Fruit fly (Drosophila melanogaster) whole organism, embryonic: Measurements from ENCODE around the gene Polr1C.

Source experiments
- Ada2b ChIP-seq: fragments of 200-800 bp; sonication (Bioruptor generic); IDR thresholded peaks from 2 replicates; pipeline ENCODE4 v1.3.6; 2022; ENCODE audit warnings: missing biosample characterization, missing genetic modification characterization
- Atf6 ChIP-seq: fragments of 200-800 bp; sonication (Bioruptor generic); IDR thresholded peaks from 2 replicates; pipeline ENCODE4 v1.3.6; 2022; ENCODE audit warnings: missing biosample characterization, missing genetic modification characterization
- BtbVII ChIP-seq: fragments of 200-800 bp; sonication (Bioruptor generic); optimal IDR thresholded peaks from 3 replicates; lab custom pipeline; 2017; ENCODE audit warnings: missing biosample characterization, mild to moderate bottlenecking, missing genetic modification characterization
- CG15011 ChIP-seq: fragments of 200-800 bp; sonication (Bioruptor generic); optimal IDR thresholded peaks from 3 replicates; lab custom pipeline; 2018; ENCODE audit warnings: missing biosample characterization, mild to moderate bottlenecking, missing genetic modification characterization
- CG16815 ChIP-seq: fragments of 200-800 bp; sonication (Bioruptor generic); optimal IDR thresholded peaks from 3 replicates; lab custom pipeline; 2017; ENCODE audit warnings: missing biosample characterization, mild to moderate bottlenecking, missing genetic modification characterization
- CG16863 ChIP-seq: fragments of 200-800 bp; sonication (Bioruptor generic); optimal IDR thresholded peaks from 3 replicates; lab custom pipeline; 2016; ENCODE audit warnings: missing biosample characterization, missing genetic modification characterization
- CG18011 ChIP-seq: fragments of 200-800 bp; sonication (Bioruptor generic); optimal IDR thresholded peaks from 2 replicates; lab custom pipeline; 2017; ENCODE audit warnings: missing biosample characterization, missing genetic modification characterization, mild to moderate bottlenecking, moderate library complexity, missing genotype
- CG18599 ChIP-seq: fragments of 200-800 bp; sonication (Bioruptor generic); optimal IDR thresholded peaks from 3 replicates; lab custom pipeline; 2017; ENCODE audit warnings: missing biosample characterization, missing genetic modification characterization, mild to moderate bottlenecking, moderate library complexity, missing genetic modification reagents
- CG32767 ChIP-seq: fragments of 200-800 bp; sonication (Bioruptor generic); IDR thresholded peaks from 2 replicates; pipeline ENCODE4 v1.3.6; 2022; ENCODE audit warnings: missing biosample characterization, missing genetic modification characterization
- CG34422 ChIP-seq: fragments of 200-800 bp; sonication (Bioruptor generic); IDR thresholded peaks from 3 replicates; pipeline ENCODE4 v1.3.6; 2022; ENCODE audit warnings: missing biosample characterization, missing genetic modification characterization
- CG6765 ChIP-seq: fragments of 200-800 bp; sonication (Bioruptor generic); optimal IDR thresholded peaks from 3 replicates; lab custom pipeline; 2017; ENCODE audit warnings: missing biosample characterization, mild to moderate bottlenecking, missing genetic modification characterization
- CG7963 ChIP-seq: fragments of 200-800 bp; sonication (Bioruptor generic); IDR thresholded peaks from 3 replicates; pipeline ENCODE4 v1.3.6; 2022; ENCODE audit warnings: missing biosample characterization, missing genetic modification characterization; ENCODE audit not compliant: partially characterized antibody
- CG8388 ChIP-seq: fragments of 200-800 bp; sonication (Bioruptor generic); optimal IDR thresholded peaks from 2 replicates; lab custom pipeline; 2019; ENCODE audit warnings: missing biosample characterization, mild to moderate bottlenecking, missing genetic modification characterization, moderate library complexity
- CG9727 ChIP-seq: fragments of 200-800 bp; sonication (Bioruptor generic); optimal IDR thresholded peaks from 3 replicates; lab custom pipeline; 2017; ENCODE audit warnings: missing biosample characterization, mild to moderate bottlenecking, missing genetic modification characterization
- CrebB ChIP-seq: fragments of 200-800 bp; sonication (Bioruptor generic); optimal IDR thresholded peaks from 3 replicates; lab custom pipeline; 2018; ENCODE audit warnings: missing biosample characterization, mild to moderate bottlenecking, missing genetic modification characterization
- Deaf1 ChIP-seq: fragments of 200-800 bp; optimal IDR thresholded peaks from 3 replicates; lab custom pipeline; 2019; ENCODE audit warnings: missing biosample characterization, mild to moderate bottlenecking, missing genetic modification characterization, moderate library complexity
- Doc2 ChIP-seq: fragments of 200-800 bp; sonication (Bioruptor generic); IDR thresholded peaks from 2 replicates; pipeline ENCODE4 v1.3.6; 2022; ENCODE audit warnings: missing biosample characterization, missing genetic modification characterization
- ERR ChIP-seq: fragments of 200-800 bp; sonication (Bioruptor generic); optimal IDR thresholded peaks from 2 replicates; lab custom pipeline; 2016; ENCODE audit warnings: missing biosample characterization, missing genetic modification characterization
- Fer2 ChIP-seq: fragments of 200-800 bp; sonication (Bioruptor generic); optimal IDR thresholded peaks from 2 replicates; lab custom pipeline; 2018; ENCODE audit warnings: missing biosample characterization, mild to moderate bottlenecking, missing genetic modification characterization, moderate library complexity
- HHEX ChIP-seq: fragments of 200-800 bp; sonication (Bioruptor generic); optimal IDR thresholded peaks from 3 replicates; lab custom pipeline; 2017; ENCODE audit warnings: missing biosample characterization, mild to moderate bottlenecking, missing genetic modification characterization, missing genetic modification reagents
- HLH4C ChIP-seq: fragments of 200-800 bp; sonication (Bioruptor generic); IDR thresholded peaks from 3 replicates; pipeline ENCODE4 v1.3.6; 2022; ENCODE audit warnings: missing biosample characterization, missing genetic modification characterization; ENCODE audit not compliant: partially characterized antibody
- Hsf ChIP-seq: fragments of 200-800 bp; sonication (Bioruptor generic); optimal IDR thresholded peaks from 3 replicates; lab custom pipeline; 2016; ENCODE audit warnings: missing biosample characterization, missing genetic modification characterization
- NFAT ChIP-seq: fragments of 200-800 bp; sonication (Bioruptor generic); IDR thresholded peaks from 2 replicates; pipeline ENCODE4 v1.3.6; 2022; ENCODE audit warnings: missing biosample characterization, missing genetic modification characterization
- Neu2 ChIP-seq: fragments of 200-800 bp; sonication (Bioruptor generic); optimal IDR thresholded peaks from 3 replicates; lab custom pipeline; 2016; ENCODE audit warnings: missing biosample characterization, missing genetic modification characterization, borderline replicate concordance
- Optix ChIP-seq: fragments of 200-800 bp; sonication (Bioruptor generic); IDR thresholded peaks from 3 replicates; pipeline ENCODE4 v1.3.6; 2022; ENCODE audit warnings: missing biosample characterization, missing genetic modification characterization
- Ptx1 ChIP-seq: fragments of 200-800 bp; sonication (Bioruptor generic); IDR thresholded peaks from 2 replicates; pipeline ENCODE4 v1.3.6; 2022; ENCODE audit warnings: missing biosample characterization, missing genetic modification characterization
- Rx ChIP-seq: fragments of 200-800 bp; sonication (Bioruptor generic); IDR thresholded peaks from 2 replicates; pipeline ENCODE4 v1.3.6; 2022; ENCODE audit warnings: missing biosample characterization, missing genetic modification characterization
- abd-A ChIP-seq: fragments of 200-800 bp; sonication (Bioruptor generic); optimal IDR thresholded peaks from 3 replicates; lab custom pipeline; 2019; ENCODE audit warnings: missing biosample characterization, mild to moderate bottlenecking, missing genetic modification characterization, moderate library complexity
- ash1 ChIP-seq: fragments of 200-800 bp; sonication (Bioruptor generic); optimal IDR thresholded peaks from 2 replicates; lab custom pipeline; 2018; ENCODE audit warnings: missing biosample characterization, mild to moderate bottlenecking, missing genetic modification characterization
- chm ChIP-seq: fragments of 200-800 bp; sonication (Bioruptor generic); IDR thresholded peaks from 2 replicates; pipeline ENCODE4 v1.3.6; 2022; ENCODE audit warnings: missing biosample characterization, missing genetic modification characterization
- dan ChIP-seq: fragments of 200-800 bp; sonication (Bioruptor generic); IDR thresholded peaks from 2 replicates; pipeline ENCODE4 v1.3.6; 2022; ENCODE audit warnings: missing biosample characterization, missing genetic modification characterization
- dimm ChIP-seq: fragments of 200-800 bp; sonication (Bioruptor generic); IDR thresholded peaks from 2 replicates; pipeline ENCODE4 v1.3.6; 2022; ENCODE audit warnings: missing biosample characterization, missing genetic modification characterization
- ftz-f1 ChIP-seq: fragments of 200-800 bp; sonication (Bioruptor generic); optimal IDR thresholded peaks from 2 replicates; lab custom pipeline; 2016; ENCODE audit warnings: missing biosample characterization, missing genetic modification characterization
- fu2 ChIP-seq: fragments of 200-800 bp; sonication (Bioruptor generic); optimal IDR thresholded peaks from 2 replicates; lab custom pipeline; 2016; ENCODE audit warnings: missing biosample characterization, missing genetic modification characterization
- gcm2 ChIP-seq: fragments of 200-800 bp; sonication (Bioruptor generic); optimal IDR thresholded peaks from 2 replicates; lab custom pipeline; 2016; ENCODE audit warnings: missing biosample characterization, missing genetic modification characterization
- hbn ChIP-seq: fragments of 200-800 bp; sonication (Bioruptor generic); IDR thresholded peaks from 2 replicates; pipeline ENCODE4 v1.3.6; 2022; ENCODE audit warnings: missing biosample characterization, missing genetic modification characterization; ENCODE audit not compliant: partially characterized antibody
- ind ChIP-seq: fragments of 200-800 bp; sonication (Bioruptor generic); optimal IDR thresholded peaks from 3 replicates; lab custom pipeline; 2016; ENCODE audit warnings: missing biosample characterization, missing genetic modification characterization
- kay ChIP-seq: fragments of 200-800 bp; sonication (Bioruptor generic); optimal IDR thresholded peaks from 2 replicates; lab custom pipeline; 2016; ENCODE audit warnings: missing biosample characterization, missing genetic modification characterization
- lola ChIP-seq, 3 experiments: fragments of >200 bp in 2 of 3; fragments of 200-800 bp in 1 of 3; sonication (Bioruptor generic) in 1 of 3; optimal IDR thresholded peaks; 2 replicates each; lab custom pipeline; 2017 to 2019; ENCODE audit warnings: missing biosample characterization in 3 of 3, missing genetic modification characterization in 3 of 3, mild to moderate bottlenecking in 1 of 3, moderate library complexity in 1 of 3
- luna ChIP-seq: fragments of 200-800 bp; sonication (Bioruptor generic); optimal IDR thresholded peaks from 2 replicates; lab custom pipeline; 2016; ENCODE audit warnings: missing biosample characterization, missing genetic modification characterization
- pho ChIP-seq: fragments of 200-800 bp; sonication (Bioruptor generic); optimal IDR thresholded peaks from 2 replicates; lab custom pipeline; 2016; ENCODE audit warnings: missing biosample characterization, missing genetic modification characterization
- phol ChIP-seq: fragments of 200-800 bp; sonication (Bioruptor generic); optimal IDR thresholded peaks from 3 replicates; lab custom pipeline; 2018; ENCODE audit warnings: missing biosample characterization, mild to moderate bottlenecking, missing genetic modification characterization, moderate library complexity
- sd ChIP-seq: fragments of 200-800 bp; sonication (Bioruptor generic); optimal IDR thresholded peaks from 3 replicates; lab custom pipeline; 2018; ENCODE audit warnings: missing biosample characterization, mild to moderate bottlenecking, missing genetic modification characterization, moderate library complexity
- sr ChIP-seq: fragments of 200-800 bp; sonication (Bioruptor generic); IDR thresholded peaks from 3 replicates; pipeline ENCODE4 v1.3.6; 2022; ENCODE audit warnings: missing biosample characterization, missing genetic modification characterization
- sug ChIP-seq: fragments of 200-800 bp; optimal IDR thresholded peaks from 2 replicates; lab custom pipeline; 2019; ENCODE audit warnings: missing biosample characterization, mild to moderate bottlenecking, missing genetic modification characterization, moderate library complexity
- tll ChIP-seq, 2 experiments: fragments of 200-800 bp in 1 of 2; fragments of >200 bp in 1 of 2; sonication (Bioruptor generic) in 1 of 2; optimal IDR thresholded peaks; 2 replicates each; lab custom pipeline; 2017 to 2019; ENCODE audit warnings: missing biosample characterization in 2 of 2, missing genetic modification characterization in 2 of 2, mild to moderate bottlenecking in 1 of 2, moderate library complexity in 1 of 2
- trem ChIP-seq: fragments of 200-800 bp; optimal IDR thresholded peaks from 3 replicates; lab custom pipeline; 2019; ENCODE audit warnings: missing biosample characterization, mild to moderate bottlenecking, missing genetic modification characterization, moderate library complexity
- tx ChIP-seq: fragments of 200-800 bp; sonication (Bioruptor generic); optimal IDR thresholded peaks from 2 replicates; lab custom pipeline; 2016; ENCODE audit warnings: missing biosample characterization, missing genetic modification characterization
- usp ChIP-seq: fragments of >200 bp; optimal IDR thresholded peaks from 2 replicates; lab custom pipeline; 2017; ENCODE audit warnings: missing biosample characterization, missing genetic modification characterization
- zfh1 ChIP-seq: fragments of 200-800 bp; sonication (Bioruptor generic); IDR thresholded peaks from 3 replicates; pipeline ENCODE4 v1.3.6; 2022; ENCODE audit warnings: missing biosample characterization, missing genetic modification characterization

Gene Polr1C

dm6 chr2L:5000287-5000871 is 31.6 kb downstream of the Polr1C start (continued):
- TF ChIP-seq Deaf1 (tag; lab: Kevin White, UChicago) (peak; percentile 85), Ada2b (GFP tag; lab: Robert Waterston, UW) (peak; percentile 84), fu2 (GFP tag; lab: Kevin White, UChicago) (peak; percentile 62), CG6765 (GFP tag; lab: Kevin White, UChicago) (peak; percentile 72), hbn (no peak), lola (GFP tag; optimal IDR thresholded peaks at IDR 0.05; lab: Kevin White, UChicago) (peak in 1 of 3 experiments; percentile 94), pho (GFP tag; lab: Kevin White, UChicago) (peak; percentile 48), CG16815 (peak; percentile 90), Hsf (GFP tag; lab: Kevin White, UChicago) (peak; percentile 74), tll (GFP tag; optimal IDR thresholded peaks at IDR 0.05; lab: Kevin White, UChicago) (peak in 1 of 2 experiments; percentile 73), CG18011 (peak; percentile 45), trem (tag; lab: Kevin White, UChicago) (peak; percentile 79), Ptx1 (GFP tag; lab: Robert Waterston, UW) (peak; percentile 83), Fer2 (tag; lab: Kevin White, UChicago) (peak; percentile 75), Rx (GFP tag; lab: Robert Waterston, UW) (peak; percentile 70), CG7963 (GFP tag; lab: Robert Waterston, UW) (no peak), sd (tag; lab: Kevin White, UChicago) (peak; percentile 53), Doc2 (GFP tag; lab: Robert Waterston, UW) (no peak), zfh1 (GFP tag; lab: Robert Waterston, UW) (peak; percentile 86), CrebB (tag; lab: Kevin White, UChicago) (peak; percentile 56), sug (peak; percentile 80), tx (GFP tag; lab: Kevin White, UChicago) (peak; percentile 51), ftz-f1 (GFP tag; lab: Kevin White, UChicago) (no peak), BtbVII (GFP tag; lab: Kevin White, UChicago) (peak; percentile 84), HLH4C (GFP tag; lab: Robert Waterston, UW) (no peak), Atf6 (GFP tag; lab: Robert Waterston, UW) (peak; percentile 77), phol (tag; lab: Kevin White, UChicago) (peak; percentile 84), Optix (GFP tag; lab: Robert Waterston, UW) (peak; percentile 56; the same call in 2 of the 3 replicates), gcm2 (peak; percentile 71), CG18599 (GFP tag; lab: Kevin White, UChicago) (peak; percentile 85), CG32767 (GFP tag; lab: Robert Waterston, UW) (peak; percentile 82), CG8388 (GFP tag; lab: Kevin White, UChicago) (peak; percentile 82), chm (GFP tag; lab: Robert Waterston, UW) (peak; percentile 87), kay (GFP tag; lab: Kevin White, UChicago) (peak; percentile 56), CG15011 (peak; percentile 81), sr (peak; percentile 41; the same call in 2 of the 3 replicates), abd-A (tag; lab: Kevin White, UChicago) (peak; percentile 9), luna (GFP tag; lab: Kevin White, UChicago) (no peak), CG9727 (GFP tag; lab: Kevin White, UChicago) (peak; percentile 93), ind (GFP tag; lab: Kevin White, UChicago) (peak; percentile 74), CG16863 (GFP tag; lab: Kevin White, UChicago) (peak; percentile 64), usp (GFP tag; lab: Kevin White, UChicago) (no peak), ERR (peak; percentile 54), dimm (GFP tag; lab: Robert Waterston, UW) (peak; percentile 67), NFAT (peak; percentile 70), ash1 (GFP tag; lab: Kevin White, UChicago) (no peak), Neu2 (GFP tag; lab: Kevin White, UChicago) (peak; percentile 45), CG34422 (GFP tag; lab: Robert Waterston, UW) (peak; percentile 75; the same call in 2 of the 3 replicates), HHEX (GFP tag; lab: Kevin White, UChicago) (peak; percentile 85), dan (GFP tag; lab: Robert Waterston, UW) (no peak)
